Fruit fly (Drosophila melanogaster) whole organism, embryonic: ENCODE measurements around the gene RpL28.

Experiments used
- Abd-B ChIP-seq: fragments of 200-800 bp; sonication (Bioruptor generic); optimal IDR thresholded peaks from 2 replicates; lab custom pipeline; 2018; ENCODE audit warnings: missing biosample characterization, mild to moderate bottlenecking, missing genetic modification characterization, moderate library complexity
- Aef1 ChIP-seq: fragments of 200-800 bp; sonication (Bioruptor generic); IDR thresholded peaks from 3 replicates; pipeline ENCODE4 v1.3.6; 2022; ENCODE audit warnings: missing biosample characterization, missing genetic modification characterization
- B-H2 ChIP-seq: fragments of 200-800 bp; sonication (Bioruptor generic); optimal IDR thresholded peaks from 2 replicates; lab custom pipeline; 2018; ENCODE audit warnings: missing biosample characterization, mild to moderate bottlenecking, missing genetic modification characterization
- BtbVII ChIP-seq: fragments of 200-800 bp; sonication (Bioruptor generic); optimal IDR thresholded peaks from 3 replicates; lab custom pipeline; 2017; ENCODE audit warnings: missing biosample characterization, mild to moderate bottlenecking, missing genetic modification characterization
- CG11696 ChIP-seq: fragments of 200-800 bp; sonication (Bioruptor generic); IDR thresholded peaks from 2 replicates; pipeline ENCODE4 v1.3.6; 2022; ENCODE audit warnings: missing biosample characterization, missing genetic modification characterization
- CG12236 ChIP-seq: fragments of 200-800 bp; sonication (Bioruptor generic); optimal IDR thresholded peaks from 2 replicates; lab custom pipeline; 2016; ENCODE audit warnings: missing biosample characterization, missing genetic modification characterization
- CG12299 ChIP-seq: fragments of 200-800 bp; sonication (Bioruptor generic); optimal IDR thresholded peaks from 2 replicates; lab custom pipeline; 2018; ENCODE audit warnings: missing biosample characterization, mild to moderate bottlenecking, missing genetic modification characterization
- CG14050 ChIP-seq: fragments of 200-800 bp; sonication (Bioruptor generic); IDR thresholded peaks from 3 replicates; pipeline ENCODE4 v1.3.6; 2022; ENCODE audit warnings: missing biosample characterization, missing genetic modification characterization
- CG14441 ChIP-seq: fragments of 200-800 bp; sonication (Bioruptor generic); IDR thresholded peaks from 2 replicates; pipeline ENCODE4 v1.3.6; 2022; ENCODE audit warnings: missing biosample characterization, missing genetic modification characterization
- CG18262 ChIP-seq: fragments of 200-800 bp; optimal IDR thresholded peaks from 3 replicates; lab custom pipeline; 2019; ENCODE audit warnings: missing biosample characterization, mild to moderate bottlenecking, missing genetic modification characterization, moderate library complexity
- CG2120 ChIP-seq: fragments of 200-800 bp; sonication (Bioruptor generic); optimal IDR thresholded peaks from 3 replicates; lab custom pipeline; 2016; ENCODE audit warnings: missing biosample characterization, missing genetic modification characterization
- CG30431 ChIP-seq: fragments of 200-800 bp; sonication (Bioruptor generic); optimal IDR thresholded peaks from 2 replicates; lab custom pipeline; 2017; ENCODE audit warnings: missing biosample characterization, missing genetic modification characterization
- CG3065 ChIP-seq: fragments of 200-800 bp; sonication (Bioruptor generic); optimal IDR thresholded peaks from 2 replicates; lab custom pipeline; 2016; ENCODE audit warnings: missing biosample characterization, missing genetic modification characterization
- CG3407 ChIP-seq: fragments of 200-800 bp; sonication (Bioruptor generic); optimal IDR thresholded peaks from 2 replicates; lab custom pipeline; 2018; ENCODE audit warnings: missing biosample characterization, mild to moderate bottlenecking, missing genetic modification characterization
- CG6813 ChIP-seq: fragments of 200-800 bp; sonication (Bioruptor generic); optimal IDR thresholded peaks from 2 replicates; lab custom pipeline; 2017; ENCODE audit warnings: missing biosample characterization, missing genetic modification characterization, mild to moderate bottlenecking, moderate library complexity, missing genetic modification reagents
- CG7271 ChIP-seq: fragments of 200-800 bp; sonication (Bioruptor generic); optimal IDR thresholded peaks from 2 replicates; lab custom pipeline; 2018; ENCODE audit warnings: missing biosample characterization, mild to moderate bottlenecking, missing genetic modification characterization, moderate library complexity
- CG7372 ChIP-seq: fragments of 200-800 bp; sonication (Bioruptor generic); IDR thresholded peaks from 2 replicates; pipeline ENCODE4 v1.3.6; 2022; ENCODE audit warnings: missing biosample characterization, missing genetic modification characterization
- CG7839 ChIP-seq: fragments of 200-800 bp; sonication (Bioruptor generic); optimal IDR thresholded peaks from 3 replicates; lab custom pipeline; 2018; ENCODE audit warnings: missing biosample characterization, mild to moderate bottlenecking, missing genetic modification characterization, moderate library complexity
- CG7928 ChIP-seq: fragments of 200-800 bp; sonication (Bioruptor generic); optimal IDR thresholded peaks from 2 replicates; lab custom pipeline; 2017; ENCODE audit warnings: missing biosample characterization, mild to moderate bottlenecking, missing genetic modification characterization
- CG8924 ChIP-seq: fragments of 200-800 bp; optimal IDR thresholded peaks from 3 replicates; lab custom pipeline; 2019; ENCODE audit warnings: missing biosample characterization, mild to moderate bottlenecking, missing genetic modification characterization, moderate library complexity
- CG9609 ChIP-seq: fragments of 200-800 bp; sonication (Bioruptor generic); optimal IDR thresholded peaks from 3 replicates; lab custom pipeline; 2016; ENCODE audit warnings: missing biosample characterization, missing genetic modification characterization
- ERR ChIP-seq: fragments of 200-800 bp; sonication (Bioruptor generic); optimal IDR thresholded peaks from 2 replicates; lab custom pipeline; 2016; ENCODE audit warnings: missing biosample characterization, missing genetic modification characterization
- H2.0 ChIP-seq: fragments of 200-800 bp; sonication (Bioruptor generic); IDR thresholded peaks from 2 replicates; pipeline ENCODE4 v1.3.6; 2022; ENCODE audit warnings: missing biosample characterization, missing genetic modification characterization
- Hand ChIP-seq: fragments of 200-800 bp; sonication (Bioruptor generic); optimal IDR thresholded peaks from 2 replicates; lab custom pipeline; 2017; ENCODE audit warnings: mild to moderate bottlenecking, missing biosample characterization, missing genetic modification reagents, missing genetic modification characterization
- Hr3 ChIP-seq: fragments of 200-800 bp; sonication (Bioruptor generic); optimal IDR thresholded peaks from 3 replicates; lab custom pipeline; 2016; ENCODE audit warnings: missing biosample characterization, missing genetic modification characterization
- Hr78 ChIP-seq, 2 experiments: fragments of 200-800 bp in 1 of 2; fragments of >200 bp in 1 of 2; sonication (Bioruptor generic) in 1 of 2; optimal IDR thresholded peaks; 2 replicates each; lab custom pipeline; 2017 to 2019; ENCODE audit warnings: missing biosample characterization in 2 of 2, missing genetic modification characterization in 2 of 2, mild to moderate bottlenecking in 1 of 2, moderate library complexity in 1 of 2
- MBD-R2 ChIP-seq: fragments of 200-800 bp; sonication (Bioruptor generic); IDR thresholded peaks from 2 replicates; pipeline ENCODE4 v1.3.6; 2022; ENCODE audit warnings: missing biosample characterization, missing genetic modification characterization
- Med ChIP-seq: fragments of 200-800 bp; sonication (Bioruptor generic); peaks from one replicate; lab custom pipeline; 2016; ENCODE audit warnings: missing biosample characterization, missing genetic modification characterization, mild to moderate bottlenecking, inconsistent platforms, moderate library complexity
- Meics ChIP-seq: fragments of 200-800 bp; sonication (Bioruptor generic); optimal IDR thresholded peaks from 2 replicates; lab custom pipeline; 2017; ENCODE audit warnings: missing biosample characterization, mild to moderate bottlenecking, missing genetic modification characterization
- Neu2 ChIP-seq: fragments of 200-800 bp; sonication (Bioruptor generic); optimal IDR thresholded peaks from 3 replicates; lab custom pipeline; 2016; ENCODE audit warnings: missing biosample characterization, missing genetic modification characterization, borderline replicate concordance
- Rx ChIP-seq: fragments of 200-800 bp; sonication (Bioruptor generic); IDR thresholded peaks from 2 replicates; pipeline ENCODE4 v1.3.6; 2022; ENCODE audit warnings: missing biosample characterization, missing genetic modification characterization
- TFAM ChIP-seq: fragments of 200-800 bp; sonication (Bioruptor generic); optimal IDR thresholded peaks from 2 replicates; lab custom pipeline; 2017; ENCODE audit warnings: missing biosample characterization, missing genetic modification characterization, inconsistent platforms
- chn ChIP-seq: fragments of 200-800 bp; sonication (Bioruptor generic); optimal IDR thresholded peaks from 2 replicates; lab custom pipeline; 2016; ENCODE audit warnings: missing biosample characterization, missing genetic modification characterization
- crc ChIP-seq: fragments of 200-800 bp; sonication (Bioruptor generic); optimal IDR thresholded peaks from 2 replicates; lab custom pipeline; 2016; ENCODE audit warnings: missing biosample characterization, missing genetic modification characterization
- emc ChIP-seq: fragments of 200-800 bp; sonication (Bioruptor generic); optimal IDR thresholded peaks from 2 replicates; lab custom pipeline; 2016; ENCODE audit warnings: missing biosample characterization, missing genetic modification characterization
- esg ChIP-seq: fragments of 200-800 bp; sonication (Bioruptor generic); conservative IDR thresholded peaks from 2 replicates; pipeline ENCODE4 v1.3.6; 2022; ENCODE audit warnings: missing biosample characterization, missing genetic modification characterization
- fd102C ChIP-seq: fragments of 200-800 bp; sonication (Bioruptor generic); optimal IDR thresholded peaks from 2 replicates; lab custom pipeline; 2018; ENCODE audit warnings: missing biosample characterization, mild to moderate bottlenecking, missing genetic modification characterization, moderate library complexity
- fd96Cb ChIP-seq: fragments of 200-800 bp; sonication (Bioruptor generic); optimal IDR thresholded peaks from 2 replicates; lab custom pipeline; 2018; ENCODE audit warnings: missing biosample characterization, mild to moderate bottlenecking, missing genetic modification characterization, moderate library complexity
- grau ChIP-seq: fragments of 200-800 bp; optimal IDR thresholded peaks from 3 replicates; lab custom pipeline; 2019; ENCODE audit warnings: missing biosample characterization, mild to moderate bottlenecking, missing genetic modification characterization, moderate library complexity
- hb ChIP-seq: fragments of 200-800 bp; sonication (Bioruptor generic); IDR thresholded peaks from 3 replicates; pipeline ENCODE4 v1.3.6; 2022; ENCODE audit warnings: missing biosample characterization, missing genetic modification characterization; ENCODE audit not compliant: partially characterized antibody
- kni ChIP-seq: fragments of 200-800 bp; sonication (Bioruptor generic); optimal IDR thresholded peaks from 3 replicates; lab custom pipeline; 2017; ENCODE audit warnings: mild to moderate bottlenecking, missing biosample characterization, missing genetic modification reagents, missing genetic modification characterization
- lilli ChIP-seq: fragments of 200-800 bp; sonication (Bioruptor generic); optimal IDR thresholded peaks from 3 replicates; lab custom pipeline; 2016; ENCODE audit warnings: missing biosample characterization, missing genetic modification characterization
- lov ChIP-seq, 2 experiments: fragments of 200-800 bp in 1 of 2; fragments of >200 bp in 1 of 2; sonication (Bioruptor generic) in 1 of 2; IDR thresholded peaks in 1 of 2; optimal IDR thresholded peaks in 1 of 2; 2 replicates in 1 of 2; 3 replicates in 1 of 2; pipeline versions ENCODE4 v1.3.6 to Lab custom; 2017 to 2022; ENCODE audit warnings: missing biosample characterization in 1 of 2, missing genetic modification characterization in 1 of 2
- luna ChIP-seq: fragments of 200-800 bp; sonication (Bioruptor generic); optimal IDR thresholded peaks from 2 replicates; lab custom pipeline; 2016; ENCODE audit warnings: missing biosample characterization, missing genetic modification characterization
- odd ChIP-seq: fragments of 200-800 bp; sonication (Bioruptor generic); optimal IDR thresholded peaks from 2 replicates; lab custom pipeline; 2017; ENCODE audit warnings: missing biosample characterization, mild to moderate bottlenecking, missing genetic modification characterization
- pros ChIP-seq: fragments of 200-800 bp; sonication (Bioruptor generic); optimal IDR thresholded peaks from 3 replicates; lab custom pipeline; 2019; ENCODE audit warnings: missing biosample characterization, mild to moderate bottlenecking, missing genetic modification characterization, moderate library complexity
- ro ChIP-seq: fragments of 200-800 bp; sonication (Bioruptor generic); IDR thresholded peaks from 2 replicates; pipeline ENCODE4 v1.3.6; 2022; ENCODE audit warnings: missing biosample characterization, missing genetic modification characterization
- trh ChIP-seq: fragments of 200-800 bp; sonication (Bioruptor generic); optimal IDR thresholded peaks from 2 replicates; lab custom pipeline; 2016; ENCODE audit warnings: missing biosample characterization, missing genetic modification characterization
- vvl ChIP-seq: fragments of 200-800 bp; sonication (Bioruptor generic); IDR thresholded peaks from 2 replicates; pipeline ENCODE4 v1.3.6; 2022; ENCODE audit warnings: missing biosample characterization, missing genetic modification characterization
- wek ChIP-seq: fragments of 200-800 bp; sonication (Bioruptor generic); optimal IDR thresholded peaks from 3 replicates; lab custom pipeline; 2018; ENCODE audit warnings: missing biosample characterization, mild to moderate bottlenecking, missing genetic modification characterization, moderate library complexity

Gene RpL28

dm6 chr3L:3194059-3194458, 28.7 kb downstream of the RpL28 start (continued):
- TF ChIP-seq CG12236 (GFP tag; lab: Kevin White, UChicago) = no peak
- TF ChIP-seq crc (GFP tag; lab: Kevin White, UChicago) = no peak
- TF ChIP-seq chn (GFP tag; lab: Kevin White, UChicago) = peak; percentile 76
- TF ChIP-seq CG2120 (GFP tag; lab: Kevin White, UChicago) = peak; percentile 84
- TF ChIP-seq luna (GFP tag; lab: Kevin White, UChicago) = peak; percentile 8
- peak; percentile 13 for TF ChIP-seq CG9609 (GFP tag; lab: Kevin White, UChicago)
- TF ChIP-seq vvl = peak; percentile 98
- TF ChIP-seq CG14441 (GFP tag; lab: Robert Waterston, UW) = peak; percentile 94
- peak; percentile 95 for TF ChIP-seq CG7839 (tag; lab: Kevin White, UChicago)
- peak; percentile 94 for TF ChIP-seq Meics
- TF ChIP-seq Hr78 (GFP tag; optimal IDR thresholded peaks at IDR 0.05; lab: Kevin White, UChicago) = peak in 1 of 2 experiments; percentile 70
- no peak for TF ChIP-seq Neu2 (GFP tag; lab: Kevin White, UChicago)
- TF ChIP-seq CG8924 (tag; lab: Kevin White, UChicago) = peak; percentile 95
- TF ChIP-seq CG30431 (GFP tag; lab: Kevin White, UChicago) = peak; percentile 84
- TF ChIP-seq trh (GFP tag; lab: Kevin White, UChicago) = peak; percentile 68
- TF ChIP-seq ERR = peak; percentile 50
- TF ChIP-seq lilli = peak; percentile 81
- TF ChIP-seq CG11696 (GFP tag; lab: Robert Waterston, UW) = peak; percentile 99
- TF ChIP-seq H2.0 (GFP tag; lab: Robert Waterston, UW) = peak; percentile 90
- peak; percentile 93 for TF ChIP-seq Aef1 (GFP tag; lab: Robert Waterston, UW)
- peak; percentile 95 for TF ChIP-seq CG18262 (tag; lab: Kevin White, UChicago)
- TF ChIP-seq esg = peak; percentile 89
- TF ChIP-seq fd102C = peak; percentile 85
- TF ChIP-seq Abd-B (GFP tag; lab: Kevin White, UChicago) = peak; percentile 88
- TF ChIP-seq CG7372 = peak; percentile 92
- TF ChIP-seq kni (GFP tag; lab: Kevin White, UChicago) = peak; percentile 4
- TF ChIP-seq MBD-R2 (GFP tag; lab: Robert Waterston, UW) = peak; percentile 76
- no peak for TF ChIP-seq lov (optimal IDR thresholded peaks at IDR 0.05; lab: Kevin White, UChicago)
- peak; percentile 88 for TF ChIP-seq lov (GFP tag; IDR thresholded peaks at IDR 0.05; lab: Robert Waterston, UW)
- TF ChIP-seq CG3407 = peak; percentile 80
- peak; percentile 90 for TF ChIP-seq Hand (GFP tag; lab: Kevin White, UChicago)
- peak; percentile 88 for TF ChIP-seq CG14050 (GFP tag; lab: Robert Waterston, UW)
- TF ChIP-seq Rx = peak; percentile 93
- peak; percentile 85 for TF ChIP-seq ro (GFP tag; lab: Robert Waterston, UW)
- TF ChIP-seq Hr3 = peak; percentile 89
- TF ChIP-seq fd96Cb (tag; lab: Kevin White, UChicago) = peak; percentile 96
- TF ChIP-seq hb (GFP tag; lab: Robert Waterston, UW) = no peak
- TF ChIP-seq Med (GFP tag; lab: Kevin White, UChicago) = peak; percentile 91
- TF ChIP-seq pros (GFP tag; lab: Kevin White, UChicago) = no peak
- peak; percentile 50 for TF ChIP-seq CG7928
- peak; percentile 58 for TF ChIP-seq B-H2 (GFP tag; lab: Kevin White, UChicago)
- TF ChIP-seq emc (GFP tag; lab: Kevin White, UChicago) = no peak
- TF ChIP-seq CG6813 (GFP tag; lab: Kevin White, UChicago) = peak; percentile 94
- peak; percentile 92 for TF ChIP-seq CG7271 (tag; lab: Kevin White, UChicago)
- peak; percentile 75 for TF ChIP-seq TFAM (GFP tag; lab: Kevin White, UChicago)
- peak; percentile 93 for TF ChIP-seq CG12299 (tag; lab: Kevin White, UChicago)
- peak; percentile 91 for TF ChIP-seq grau (tag; lab: Kevin White, UChicago)
- TF ChIP-seq wek (GFP tag; lab: Kevin White, UChicago) = peak; percentile 45
- TF ChIP-seq BtbVII (GFP tag; lab: Kevin White, UChicago) = peak; percentile 95
- peak; percentile 63 for TF ChIP-seq CG3065 (GFP tag; lab: Kevin White, UChicago)
- peak; percentile 86 for TF ChIP-seq odd (GFP tag; lab: Kevin White, UChicago)
